Fruit fly (Drosophila melanogaster) whole organism, embryonic: ENCODE results near the gene CheA75a.
A peak's percentile ranks its signal among the peaks of the same experiment; 100 is the strongest.

Experiments
- Ada2b ChIP-seq: fragments of 200-800 bp; sonication (Bioruptor generic); IDR thresholded peaks from 2 replicates; pipeline ENCODE4 v1.3.6; 2022; ENCODE audit warnings: missing biosample characterization, missing genetic modification characterization
- Bgb ChIP-seq: fragments of 200-800 bp; sonication (Bioruptor generic); IDR thresholded peaks from 2 replicates; pipeline ENCODE4 v1.3.6; 2022; ENCODE audit warnings: missing biosample characterization, missing genetic modification characterization; ENCODE audit not compliant: partially characterized antibody
- CG10267 ChIP-seq: fragments of 200-800 bp; sonication (Bioruptor generic); optimal IDR thresholded peaks from 2 replicates; lab custom pipeline; 2018; ENCODE audit warnings: missing biosample characterization, mild to moderate bottlenecking, missing genetic modification characterization, moderate library complexity
- CG10543 ChIP-seq: fragments of 200-800 bp; sonication (Bioruptor generic); optimal IDR thresholded peaks from 3 replicates; lab custom pipeline; 2017; ENCODE audit warnings: missing biosample characterization, mild to moderate bottlenecking, missing genetic modification characterization, moderate library complexity
- CG12659 ChIP-seq: fragments of 200-800 bp; sonication (Bioruptor generic); optimal IDR thresholded peaks from 3 replicates; lab custom pipeline; 2017; ENCODE audit warnings: mild to moderate bottlenecking, missing biosample characterization, missing genetic modification reagents, missing genetic modification characterization
- CG14441 ChIP-seq: fragments of 200-800 bp; sonication (Bioruptor generic); IDR thresholded peaks from 2 replicates; pipeline ENCODE4 v1.3.6; 2022; ENCODE audit warnings: missing biosample characterization, missing genetic modification characterization
- CG15011 ChIP-seq: fragments of 200-800 bp; sonication (Bioruptor generic); optimal IDR thresholded peaks from 3 replicates; lab custom pipeline; 2018; ENCODE audit warnings: missing biosample characterization, mild to moderate bottlenecking, missing genetic modification characterization
- CG1529 ChIP-seq: fragments of 200-800 bp; sonication (Bioruptor generic); optimal IDR thresholded peaks from 3 replicates; lab custom pipeline; 2018; ENCODE audit warnings: missing biosample characterization, missing genetic modification characterization
- CG15601 ChIP-seq: fragments of 200-800 bp; sonication (Bioruptor generic); optimal IDR thresholded peaks from 3 replicates; lab custom pipeline; 2019; ENCODE audit warnings: missing biosample characterization, mild to moderate bottlenecking, missing genetic modification characterization, moderate library complexity
- CG1603 ChIP-seq: fragments of 200-800 bp; sonication (Bioruptor generic); optimal IDR thresholded peaks from 2 replicates; lab custom pipeline; 2019; ENCODE audit warnings: missing biosample characterization, mild to moderate bottlenecking, missing genetic modification characterization, moderate library complexity
- CG17385 ChIP-seq: fragments of 200-800 bp; sonication (Bioruptor generic); optimal IDR thresholded peaks from 3 replicates; lab custom pipeline; 2018; ENCODE audit warnings: missing biosample characterization, mild to moderate bottlenecking, missing genetic modification characterization
- CG17612 ChIP-seq: fragments of 200-800 bp; sonication (Bioruptor generic); IDR thresholded peaks from 2 replicates; pipeline ENCODE4 v1.3.6; 2022; ENCODE audit warnings: missing biosample characterization, missing genetic modification characterization
- CG2120 ChIP-seq: fragments of 200-800 bp; sonication (Bioruptor generic); optimal IDR thresholded peaks from 3 replicates; lab custom pipeline; 2016; ENCODE audit warnings: missing biosample characterization, missing genetic modification characterization
- CG2712 ChIP-seq: fragments of 200-800 bp; optimal IDR thresholded peaks from 3 replicates; lab custom pipeline; 2019; ENCODE audit warnings: missing biosample characterization, mild to moderate bottlenecking, missing genetic modification characterization, moderate library complexity
- CG3726 ChIP-seq: fragments of 200-800 bp; sonication (Bioruptor generic); IDR thresholded peaks from 3 replicates; pipeline ENCODE4, ENCODE4 v1.3.6; 2022; ENCODE audit warnings: missing biosample characterization, missing genetic modification characterization
- CG42726 ChIP-seq: fragments of 200-800 bp; sonication (Bioruptor generic); IDR thresholded peaks from 2 replicates; pipeline ENCODE4 v1.3.6; 2022; ENCODE audit warnings: missing biosample characterization, missing genetic modification characterization; ENCODE audit not compliant: partially characterized antibody
- CG4820 ChIP-seq: fragments of 200-800 bp; sonication (Bioruptor generic); optimal IDR thresholded peaks from 3 replicates; lab custom pipeline; 2016; ENCODE audit warnings: missing biosample characterization, missing genetic modification characterization
- CG8765 ChIP-seq: fragments of 200-800 bp; sonication (Bioruptor generic); IDR thresholded peaks from 2 replicates; pipeline ENCODE4 v1.3.6; 2022; ENCODE audit warnings: missing biosample characterization, missing genetic modification characterization
- CG9215 ChIP-seq: fragments of 200-800 bp; sonication (Bioruptor generic); IDR thresholded peaks from 2 replicates; pipeline ENCODE4 v1.3.6; 2022; ENCODE audit warnings: missing biosample characterization, missing genetic modification characterization
- CG9727 ChIP-seq: fragments of 200-800 bp; sonication (Bioruptor generic); optimal IDR thresholded peaks from 3 replicates; lab custom pipeline; 2017; ENCODE audit warnings: missing biosample characterization, mild to moderate bottlenecking, missing genetic modification characterization
- Dll ChIP-seq: fragments of 200-800 bp; sonication (Bioruptor generic); IDR thresholded peaks from 4 replicates; pipeline ENCODE4 v1.3.6; 2022; ENCODE audit warnings: missing biosample characterization, missing genetic modification characterization; ENCODE audit not compliant: partially characterized antibody
- Dref ChIP-seq: fragments of 200-800 bp; sonication (Bioruptor generic); IDR thresholded peaks from 2 replicates; pipeline ENCODE4 v1.3.6; 2022; ENCODE audit warnings: missing biosample characterization, missing genetic modification characterization
- Drgx ChIP-seq: fragments of 200-800 bp; sonication (Bioruptor generic); IDR thresholded peaks from 2 replicates; pipeline ENCODE4 v1.3.6; 2022; ENCODE audit warnings: missing biosample characterization, missing genetic modification characterization
- E2f2 ChIP-seq: fragments of 200-800 bp; sonication (Bioruptor generic); IDR thresholded peaks from 2 replicates; pipeline ENCODE4 v1.3.6; 2022; ENCODE audit warnings: missing biosample characterization, missing genetic modification characterization
- Hey ChIP-seq: fragments of 200-800 bp; sonication (Bioruptor generic); optimal IDR thresholded peaks from 3 replicates; lab custom pipeline; 2018; ENCODE audit warnings: missing biosample characterization, mild to moderate bottlenecking, missing genetic modification characterization
- Hr3 ChIP-seq: fragments of 200-800 bp; sonication (Bioruptor generic); optimal IDR thresholded peaks from 3 replicates; lab custom pipeline; 2016; ENCODE audit warnings: missing biosample characterization, missing genetic modification characterization
- Hr78 ChIP-seq, 2 experiments: fragments of 200-800 bp in 1 of 2; fragments of >200 bp in 1 of 2; sonication (Bioruptor generic) in 1 of 2; optimal IDR thresholded peaks; 2 replicates each; lab custom pipeline; 2017 to 2019; ENCODE audit warnings: missing biosample characterization in 2 of 2, missing genetic modification characterization in 2 of 2, mild to moderate bottlenecking in 1 of 2, moderate library complexity in 1 of 2
- MESR4 ChIP-seq: fragments of 200-800 bp; sonication (Bioruptor generic); optimal IDR thresholded peaks from 2 replicates; lab custom pipeline; 2018; ENCODE audit warnings: missing biosample characterization, mild to moderate bottlenecking, missing genetic modification characterization, moderate library complexity
- NFAT ChIP-seq: fragments of 200-800 bp; sonication (Bioruptor generic); IDR thresholded peaks from 2 replicates; pipeline ENCODE4 v1.3.6; 2022; ENCODE audit warnings: missing biosample characterization, missing genetic modification characterization
- Pdp1 ChIP-seq, 2 experiments: fragments of 200-800 bp; sonication (Bioruptor generic); optimal IDR thresholded peaks; 3 replicates each; lab custom pipeline; 2016; ENCODE audit warnings: missing biosample characterization in 2 of 2, missing genetic modification characterization in 2 of 2, mild to moderate bottlenecking in 1 of 2, moderate library complexity in 1 of 2
- Sry-δ ChIP-seq: fragments of 200-800 bp; sonication (Bioruptor generic); optimal IDR thresholded peaks from 2 replicates; lab custom pipeline; 2016; ENCODE audit warnings: missing biosample characterization, missing genetic modification characterization
- Vsx1 ChIP-seq: fragments of 200-800 bp; sonication (Bioruptor generic); optimal IDR thresholded peaks from 2 replicates; lab custom pipeline; 2017; ENCODE audit warnings: missing biosample characterization, mild to moderate bottlenecking, missing genetic modification characterization, missing genetic modification reagents
- ash1 ChIP-seq: fragments of 200-800 bp; sonication (Bioruptor generic); optimal IDR thresholded peaks from 2 replicates; lab custom pipeline; 2018; ENCODE audit warnings: missing biosample characterization, mild to moderate bottlenecking, missing genetic modification characterization
- bab2 ChIP-seq: fragments of 200-800 bp; sonication (Bioruptor generic); optimal IDR thresholded peaks from 2 replicates; lab custom pipeline; 2016; ENCODE audit warnings: missing biosample characterization, missing genetic modification characterization
- br ChIP-seq: fragments of >200 bp; optimal IDR thresholded peaks from 2 replicates; lab custom pipeline; 2017
- fd102C ChIP-seq: fragments of 200-800 bp; sonication (Bioruptor generic); optimal IDR thresholded peaks from 2 replicates; lab custom pipeline; 2018; ENCODE audit warnings: missing biosample characterization, mild to moderate bottlenecking, missing genetic modification characterization, moderate library complexity
- ham ChIP-seq: fragments of 200-800 bp; sonication (Bioruptor generic); IDR thresholded peaks from 2 replicates; pipeline ENCODE4 v1.3.6; 2022; ENCODE audit warnings: missing biosample characterization, missing genetic modification characterization
- hth ChIP-seq: fragments of >200 bp; optimal IDR thresholded peaks from 2 replicates; lab custom pipeline; 2017; ENCODE audit warnings: inconsistent platforms
- insv ChIP-seq, 2 experiments: fragments of 200-800 bp; sonication (Bioruptor generic); optimal IDR thresholded peaks; 3 replicates each; lab custom pipeline; 2016 to 2018; ENCODE audit warnings: missing biosample characterization in 2 of 2, missing genetic modification characterization in 2 of 2
- ken ChIP-seq: fragments of 200-800 bp; sonication (Bioruptor generic); IDR thresholded peaks from 3 replicates; pipeline ENCODE4 v1.3.6; 2022; ENCODE audit warnings: missing biosample characterization, missing genetic modification characterization
- lilli ChIP-seq: fragments of 200-800 bp; sonication (Bioruptor generic); optimal IDR thresholded peaks from 3 replicates; lab custom pipeline; 2016; ENCODE audit warnings: missing biosample characterization, missing genetic modification characterization
- lmd ChIP-seq: fragments of 200-800 bp; sonication (Bioruptor generic); IDR thresholded peaks from 2 replicates; pipeline ENCODE4 v1.3.6; 2022; ENCODE audit warnings: missing biosample characterization, missing genetic modification characterization
- lov ChIP-seq, 2 experiments: fragments of 200-800 bp in 1 of 2; fragments of >200 bp in 1 of 2; sonication (Bioruptor generic) in 1 of 2; IDR thresholded peaks in 1 of 2; optimal IDR thresholded peaks in 1 of 2; 2 replicates in 1 of 2; 3 replicates in 1 of 2; pipeline versions ENCODE4 v1.3.6 to Lab custom; 2017 to 2022; ENCODE audit warnings: missing biosample characterization in 1 of 2, missing genetic modification characterization in 1 of 2
- mam ChIP-seq: fragments of 200-800 bp; sonication (Bioruptor generic); optimal IDR thresholded peaks from 3 replicates; lab custom pipeline; 2016; ENCODE audit warnings: missing biosample characterization, missing genetic modification characterization
- odd ChIP-seq: fragments of 200-800 bp; sonication (Bioruptor generic); optimal IDR thresholded peaks from 2 replicates; lab custom pipeline; 2017; ENCODE audit warnings: missing biosample characterization, mild to moderate bottlenecking, missing genetic modification characterization
- phol ChIP-seq: fragments of 200-800 bp; sonication (Bioruptor generic); optimal IDR thresholded peaks from 3 replicates; lab custom pipeline; 2018; ENCODE audit warnings: missing biosample characterization, mild to moderate bottlenecking, missing genetic modification characterization, moderate library complexity
- scrt ChIP-seq: fragments of 200-800 bp; sonication (Bioruptor generic); optimal IDR thresholded peaks from 2 replicates; lab custom pipeline; 2018; ENCODE audit warnings: missing biosample characterization, mild to moderate bottlenecking, missing genetic modification characterization, moderate library complexity
- slbo ChIP-seq: fragments of 200-800 bp; sonication (Bioruptor generic); IDR thresholded peaks from 2 replicates; pipeline ENCODE4 v1.3.6; 2022; ENCODE audit warnings: missing biosample characterization, missing genetic modification characterization
- sug ChIP-seq: fragments of 200-800 bp; optimal IDR thresholded peaks from 2 replicates; lab custom pipeline; 2019; ENCODE audit warnings: missing biosample characterization, mild to moderate bottlenecking, missing genetic modification characterization, moderate library complexity
- tll ChIP-seq, 2 experiments: fragments of 200-800 bp in 1 of 2; fragments of >200 bp in 1 of 2; sonication (Bioruptor generic) in 1 of 2; optimal IDR thresholded peaks; 2 replicates each; lab custom pipeline; 2017 to 2019; ENCODE audit warnings: missing biosample characterization in 2 of 2, missing genetic modification characterization in 2 of 2, mild to moderate bottlenecking in 1 of 2, moderate library complexity in 1 of 2
- zfh1 ChIP-seq: fragments of 200-800 bp; sonication (Bioruptor generic); IDR thresholded peaks from 3 replicates; pipeline ENCODE4 v1.3.6; 2022; ENCODE audit warnings: missing biosample characterization, missing genetic modification characterization

The CheA75a gene

dm6 chr3L:18274188-18274587 is 22.3 kb downstream of the CheA75a start (continued):
- TF ChIP-seq CG10267 (tag; lab: Kevin White, UChicago) = peak; percentile 42
- TF ChIP-seq CG1529 (GFP tag; lab: Kevin White, UChicago) = peak; percentile 3
- TF ChIP-seq lov (optimal IDR thresholded peaks at IDR 0.05; lab: Kevin White, UChicago) = no peak
- 0 out of 3 replicates have a peak, but pooled peaks have one; percentile 54 for TF ChIP-seq lov (GFP tag; IDR thresholded peaks at IDR 0.05; lab: Robert Waterston, UW)
- TF ChIP-seq lilli (GFP tag; lab: Kevin White, UChicago) = no peak
- TF ChIP-seq Vsx1 (GFP tag; lab: Kevin White, UChicago) = no peak
- TF ChIP-seq fd102C (GFP tag; lab: Kevin White, UChicago) = peak; percentile 51
- peak; percentile 11 for TF ChIP-seq phol (tag; lab: Kevin White, UChicago)
- no peak for TF ChIP-seq odd
- no peak for TF ChIP-seq CG10543 (GFP tag; lab: Kevin White, UChicago)
- no peak for TF ChIP-seq CG4820 (GFP tag; lab: Kevin White, UChicago)
- no peak for TF ChIP-seq CG2120 (GFP tag; lab: Kevin White, UChicago)
- peak; percentile 66 for TF ChIP-seq CG9727
- TF ChIP-seq bab2 (GFP tag; lab: Kevin White, UChicago) = no peak
- TF ChIP-seq ken = 0 out of 3 replicates have a peak, but pooled peaks have one; percentile 35
- no peak for TF ChIP-seq CG42726
- TF ChIP-seq Sry-δ (GFP tag; lab: Kevin White, UChicago) = no peak
- no peak for TF ChIP-seq mam (GFP tag; lab: Kevin White, UChicago)
- TF ChIP-seq Dref = no peak
- no peak for TF ChIP-seq E2f2 (GFP tag; lab: Robert Waterston, UW)
- no peak for TF ChIP-seq CG3726
- TF ChIP-seq MESR4 (GFP tag; lab: Kevin White, UChicago) = no peak
- no peak for TF ChIP-seq NFAT (GFP tag; lab: Robert Waterston, UW)
- TF ChIP-seq Dll = no peak
- TF ChIP-seq sug (tag; lab: Kevin White, UChicago) = no peak
- no peak for TF ChIP-seq ash1 (GFP tag; lab: Kevin White, UChicago)
- TF ChIP-seq CG12659 (GFP tag; lab: Kevin White, UChicago) = no peak
- TF ChIP-seq CG15011 (GFP tag; lab: Kevin White, UChicago) = no peak
- no peak for TF ChIP-seq scrt (GFP tag; lab: Kevin White, UChicago)
- no peak for TF ChIP-seq lmd
- no peak for TF ChIP-seq Hey (tag; lab: Kevin White, UChicago)
- TF ChIP-seq zfh1 = peak; percentile 82
- TF ChIP-seq ham (GFP tag; lab: Robert Waterston, UW) = no peak
- TF ChIP-seq Bgb (GFP tag; lab: Robert Waterston, UW) = no peak
- no peak for TF ChIP-seq Ada2b
- no peak for TF ChIP-seq CG9215 (GFP tag; lab: Robert Waterston, UW)
- no peak for TF ChIP-seq insv (GFP tag; optimal IDR thresholded peaks at IDR 0.05; lab: Kevin White, UChicago)
- TF ChIP-seq CG15601 (tag; lab: Kevin White, UChicago) = peak; percentile 7
- no peak for TF ChIP-seq CG14441 (GFP tag; lab: Robert Waterston, UW)
- TF ChIP-seq br (lab: Kevin White, UChicago) = no peak
- no peak for TF ChIP-seq hth (lab: Kevin White, UChicago)
- peak; percentile 67 for TF ChIP-seq CG2712 (tag; lab: Kevin White, UChicago)
- no peak for TF ChIP-seq Hr78 (GFP tag; optimal IDR thresholded peaks at IDR 0.05; lab: Kevin White, UChicago)
- no peak for TF ChIP-seq Hr3 (GFP tag; lab: Kevin White, UChicago)
- TF ChIP-seq Pdp1 (GFP tag; optimal IDR thresholded peaks at IDR 0.05; lab: Kevin White, UChicago) = no peak
- TF ChIP-seq tll (GFP tag; optimal IDR thresholded peaks at IDR 0.05; lab: Kevin White, UChicago) = no peak
- no peak for TF ChIP-seq CG17612 (GFP tag; lab: Robert Waterston, UW)
- TF ChIP-seq CG8765 (GFP tag; lab: Robert Waterston, UW) = peak; percentile 71
- no peak for TF ChIP-seq Drgx (GFP tag; lab: Robert Waterston, UW)
- no peak for TF ChIP-seq CG1603
- TF ChIP-seq CG17385 (GFP tag; lab: Kevin White, UChicago) = peak; percentile 10
- no peak for TF ChIP-seq slbo (GFP tag; lab: Robert Waterston, UW)
